Fruit fly (Drosophila melanogaster) whole organism, wandering third instar larva: ENCODE data around the gene CG11905.
"Not testable (repeated sequence)": the region's sequence is repeated elsewhere in the genome, so short reads cannot be mapped to it uniquely, and the experiment has no call there.

ENCODE experiments used
- Abd-B ChIP-seq: fragments of >200 bp; optimal IDR thresholded peaks from 2 replicates; lab custom pipeline; 2017; ENCODE audit warnings: missing biosample characterization, missing genetic modification characterization
- CG32264 ChIP-seq: fragments of 200-800 bp; sonication (Bioruptor generic); optimal IDR thresholded peaks from 2 replicates; lab custom pipeline; 2016; ENCODE audit warnings: missing biosample characterization, missing genetic modification characterization
- CG9705 ChIP-seq: fragments of 200-800 bp; sonication (Bioruptor generic); optimal IDR thresholded peaks from 2 replicates; lab custom pipeline; 2018; ENCODE audit warnings: missing biosample characterization, mild to moderate bottlenecking, missing genetic modification characterization
- Dfd ChIP-seq: fragments of >200 bp; optimal IDR thresholded peaks from 2 replicates; lab custom pipeline; 2017; ENCODE audit warnings: missing biosample characterization, missing genetic modification characterization
- HLH106 ChIP-seq: fragments of 200-800 bp; optimal IDR thresholded peaks from 3 replicates; lab custom pipeline; 2019; ENCODE audit warnings: missing biosample characterization, mild to moderate bottlenecking, missing genetic modification characterization, moderate library complexity
- Hnf4 ChIP-seq: fragments of 200-800 bp; sonication (Bioruptor generic); optimal IDR thresholded peaks from 2 replicates; lab custom pipeline; 2016; ENCODE audit warnings: missing biosample characterization, mild to moderate bottlenecking, missing genetic modification characterization
- Hr83 ChIP-seq: fragments of 200-300 bp; sonication (Bioruptor generic); optimal IDR thresholded peaks from 2 replicates; lab custom pipeline; 2016; ENCODE audit warnings: missing biosample characterization, mild to moderate bottlenecking, missing genetic modification characterization, moderate library complexity; ENCODE audit not compliant: poor library complexity, severe bottlenecking
- Jra ChIP-seq: sonication (Bioruptor generic); optimal IDR thresholded peaks from 2 replicates; lab custom pipeline; 2016; ENCODE audit warnings: missing biosample characterization, missing genetic modification characterization
- Mio ChIP-seq: sonication (Bioruptor generic); optimal IDR thresholded peaks from 2 replicates; lab custom pipeline; 2016; ENCODE audit warnings: missing biosample characterization, missing genetic modification characterization
- Myc ChIP-seq: fragments of >200 bp; optimal IDR thresholded peaks from 2 replicates; lab custom pipeline; 2017
- OdsH ChIP-seq: fragments of 200-800 bp; sonication (Bioruptor generic); optimal IDR thresholded peaks from 2 replicates; lab custom pipeline; 2016; ENCODE audit warnings: missing biosample characterization, mild to moderate bottlenecking, missing genetic modification characterization
- Rel ChIP-seq, 2 experiments: fragments of 200-800 bp; sonication (Bioruptor generic) in 1 of 2; optimal IDR thresholded peaks; 2 replicates in 1 of 2; 3 replicates in 1 of 2; lab custom pipeline; 2016 to 2019; ENCODE audit warnings: mild to moderate bottlenecking in 2 of 2, missing biosample characterization in 2 of 2, missing genetic modification characterization in 2 of 2, moderate library complexity in 1 of 2
- Vsx2 ChIP-seq: fragments of 200-300, 225-300 bp; sonication (Bioruptor generic); optimal IDR thresholded peaks from 2 replicates; lab custom pipeline; 2018; ENCODE audit warnings: missing biosample characterization, missing genetic modification characterization; ENCODE audit not compliant: partially characterized antibody
- br ChIP-seq: fragments of 200-800 bp; sonication (Bioruptor generic); optimal IDR thresholded peaks from 2 replicates; lab custom pipeline; 2016; ENCODE audit warnings: missing biosample characterization, missing genetic modification characterization
- brk ChIP-seq: fragments of 200-800 bp; sonication (Bioruptor generic); optimal IDR thresholded peaks from 2 replicates; lab custom pipeline; 2016; ENCODE audit warnings: missing biosample characterization, mild to moderate bottlenecking, missing genetic modification characterization
- dl ChIP-seq, 2 experiments: fragments of 175-275, 200-275 bp in 1 of 2; fragments of 200-275 bp in 1 of 2; sonication (Bioruptor generic); optimal IDR thresholded peaks; lab custom pipeline; 2018; ENCODE audit warnings: mild to moderate bottlenecking in 2 of 2, missing biosample characterization in 2 of 2, missing genetic modification characterization in 2 of 2, moderate library complexity in 2 of 2; ENCODE audit not compliant: partially characterized antibody in 2 of 2, insufficient read depth in 1 of 2
- dmrt93B ChIP-seq: fragments of 200-800 bp; sonication (Bioruptor generic); optimal IDR thresholded peaks from 2 replicates; lab custom pipeline; 2018; ENCODE audit warnings: missing biosample characterization, mild to moderate bottlenecking, missing genetic modification characterization
- dsf ChIP-seq: sonication (Bioruptor generic); optimal IDR thresholded peaks from 2 replicates; lab custom pipeline; 2016; ENCODE audit warnings: missing biosample characterization, missing genetic modification characterization, borderline replicate concordance
- ey ChIP-seq: fragments of 200-800 bp; sonication (Bioruptor generic); optimal IDR thresholded peaks from 2 replicates; lab custom pipeline; 2016; ENCODE audit warnings: missing biosample characterization, missing genetic modification characterization
- foxo ChIP-seq, 2 experiments: fragments of 200-800 bp; sonication (Bioruptor generic); optimal IDR thresholded peaks; 2 replicates in 1 of 2; 3 replicates in 1 of 2; lab custom pipeline; 2016 to 2017; ENCODE audit warnings: missing biosample characterization in 2 of 2, missing genetic modification characterization in 2 of 2
- fru ChIP-seq: fragments of 200-800 bp; sonication (Bioruptor generic); optimal IDR thresholded peaks from 3 replicates; lab custom pipeline; 2016; ENCODE audit warnings: missing biosample characterization, mild to moderate bottlenecking, missing genetic modification characterization
- h ChIP-seq: fragments of 200-800 bp; sonication (Bioruptor generic); optimal IDR thresholded peaks from 3 replicates; lab custom pipeline; 2016; ENCODE audit warnings: missing biosample characterization, mild to moderate bottlenecking, missing genetic modification characterization
- jim ChIP-seq: fragments of 175-275, 200-325 bp; sonication (Bioruptor generic); optimal IDR thresholded peaks from 2 replicates; lab custom pipeline; 2016; ENCODE audit warnings: missing biosample characterization, mild to moderate bottlenecking, missing genetic modification characterization
- pan ChIP-seq: fragments of >200 bp; optimal IDR thresholded peaks from 2 replicates; lab custom pipeline; 2017
- psq ChIP-seq: fragments of 200-800 bp; sonication (Bioruptor generic); optimal IDR thresholded peaks from 3 replicates; lab custom pipeline; 2017; ENCODE audit warnings: missing biosample characterization, mild to moderate bottlenecking, missing genetic modification characterization, moderate library complexity
- rgr ChIP-seq: fragments of 200-800 bp; sonication (Bioruptor generic); optimal IDR thresholded peaks from 3 replicates; lab custom pipeline; 2016; ENCODE audit warnings: missing biosample characterization, mild to moderate bottlenecking, missing genetic modification characterization
- sage ChIP-seq: fragments of 200-800 bp; sonication (Bioruptor generic); optimal IDR thresholded peaks from 2 replicates; lab custom pipeline; 2016; ENCODE audit warnings: missing biosample characterization, mild to moderate bottlenecking, missing genetic modification characterization
- tai ChIP-seq: sonication (Bioruptor generic); optimal IDR thresholded peaks from 2 replicates; lab custom pipeline; 2016; ENCODE audit warnings: missing biosample characterization, missing genetic modification characterization
- usp ChIP-seq: fragments of >200 bp; optimal IDR thresholded peaks from 2 replicates; lab custom pipeline; 2017; ENCODE audit warnings: missing biosample characterization, missing genetic modification characterization
- woc ChIP-seq: sonication (Bioruptor generic); optimal IDR thresholded peaks from 2 replicates; lab custom pipeline; 2016; ENCODE audit warnings: missing biosample characterization, mild to moderate bottlenecking, missing genetic modification characterization

The CG11905 gene

dm6 chr3L:16955219-16956002 is 20.1 kb upstream of the CG11905 start:
- no peak for TF ChIP-seq Dfd (GFP tag; lab: Kevin White, UChicago)
- no peak for TF ChIP-seq tai (GFP tag; lab: Kevin White, UChicago)
- peak; percentile 68 for TF ChIP-seq brk (GFP tag; lab: Kevin White, UChicago)
- TF ChIP-seq pan (lab: Kevin White, UChicago): no peak
- TF ChIP-seq dl (GFP tag; optimal IDR thresholded peaks at IDR 0.05; lab: Kevin White, UChicago; ENCODE audit: insufficient read depth in 1 of 2, partially characterized antibody in 2 of 2): peak in 1 of 2 experiments; percentile 35
- TF ChIP-seq jim (GFP tag; lab: Kevin White, UChicago): no peak
- no peak for TF ChIP-seq ey (GFP tag; lab: Kevin White, UChicago)
- peak; percentile 47 for TF ChIP-seq Myc (lab: Kevin White, UChicago)
- no peak for TF ChIP-seq usp (GFP tag; lab: Kevin White, UChicago)
- TF ChIP-seq CG32264 (GFP tag; lab: Kevin White, UChicago): no peak
- TF ChIP-seq dsf (GFP tag; lab: Kevin White, UChicago): no peak
- TF ChIP-seq h (GFP tag; lab: Kevin White, UChicago): peak; percentile 48
- peak; percentile 35 for TF ChIP-seq rgr (GFP tag; lab: Kevin White, UChicago)
- TF ChIP-seq sage (GFP tag; lab: Kevin White, UChicago): peak; percentile 17
- TF ChIP-seq br (GFP tag; lab: Kevin White, UChicago): no peak
- TF ChIP-seq Hnf4 (GFP tag; lab: Kevin White, UChicago): peak; percentile 34
- peak; percentile 50 for TF ChIP-seq Hr83 (GFP tag; lab: Kevin White, UChicago)
- no peak for TF ChIP-seq Mio (GFP tag; lab: Kevin White, UChicago)
- no peak for TF ChIP-seq HLH106 (tag; lab: Kevin White, UChicago)
- no peak for TF ChIP-seq fru (GFP tag; lab: Kevin White, UChicago)
- peak in 1 of 2 experiments; percentile 28 for TF ChIP-seq foxo (GFP tag; optimal IDR thresholded peaks at IDR 0.05; lab: Kevin White, UChicago)
- no peak for TF ChIP-seq dmrt93B (GFP tag; lab: Kevin White, UChicago)
- TF ChIP-seq psq (GFP tag; lab: Kevin White, UChicago): no peak
- no peak for TF ChIP-seq Rel (GFP tag; optimal IDR thresholded peaks at IDR 0.05; lab: Kevin White, UChicago)
- peak; percentile 68 for TF ChIP-seq Rel (tag; optimal IDR thresholded peaks at IDR 0.05; lab: Kevin White, UChicago)
- TF ChIP-seq, all 38 proteins: peak for 10

dm6 chr3L:16954522-16954921 is 19.2 kb upstream of the CG11905 start, which contains the start of gene Ogdh:
Ogdh (plus strand) TSS chr3L:16954822.
- not testable (repeated sequence) for TF ChIP-seq Jra, brk, dsf (GFP tag; lab: Kevin White, UChicago)

dm6 chr3L:16944061-16944460 is 8.7 kb upstream of the CG11905 start, which contains the start of gene Obp73a:
Obp73a (plus strand) TSS chr3L:16944361.
- TF ChIP-seq CG9705 (GFP tag; lab: Kevin White, UChicago): no peak
- TF ChIP-seq Abd-B (GFP tag; lab: Kevin White, UChicago): no peak
- TF ChIP-seq woc (GFP tag; lab: Kevin White, UChicago): no peak
- TF ChIP-seq foxo (GFP tag; optimal IDR thresholded peaks at IDR 0.05; lab: Kevin White, UChicago): no peak
- no peak for TF ChIP-seq rgr (GFP tag; lab: Kevin White, UChicago)

dm6 chr3L:16941319-16941718 is 6.0 kb upstream of the CG11905 start:
- TF ChIP-seq rgr (GFP tag; lab: Kevin White, UChicago) (peak; percentile 4), sage (GFP tag; lab: Kevin White, UChicago) (no peak), Vsx2 (GFP tag; lab: Kevin White, UChicago) (no peak), br (GFP tag; lab: Kevin White, UChicago) (peak; percentile 16), jim (GFP tag; lab: Kevin White, UChicago) (no peak), Rel (GFP tag; optimal IDR thresholded peaks at IDR 0.05; lab: Kevin White, UChicago) (no peak), Rel (tag; optimal IDR thresholded peaks at IDR 0.05; lab: Kevin White, UChicago) (no peak), Hnf4 (GFP tag; lab: Kevin White, UChicago) (no peak), OdsH (GFP tag; lab: Kevin White, UChicago) (no peak), brk (GFP tag; lab: Kevin White, UChicago) (no peak)
- TF ChIP-seq, all 38 proteins: peak for 2
